Fruit fly (Drosophila melanogaster): ENCODE measurements around the gene mv.

The mv gene

DNA sequence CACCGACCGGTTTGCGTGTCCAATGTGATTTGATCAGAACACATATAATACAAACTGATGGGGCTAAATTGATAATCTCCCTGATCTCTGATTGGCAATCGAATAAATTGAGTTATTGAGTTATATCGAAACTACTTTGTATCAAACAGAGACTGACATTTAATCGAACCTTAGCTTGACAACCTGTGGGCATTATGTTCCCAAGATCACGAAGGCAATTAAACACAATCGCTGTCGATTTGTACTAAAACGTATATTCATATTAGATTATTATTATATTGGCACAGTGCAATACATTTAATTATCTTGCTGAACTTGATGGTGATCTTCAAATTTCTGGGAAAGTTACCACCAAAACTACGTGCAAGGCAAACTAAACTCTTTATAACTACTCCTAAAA, 4.4 kb upstream of the mv start:
- TF ChIP-seq HLH106 (tag; optimal IDR thresholded peaks at IDR 0.05) (no peak), psq (GFP tag; optimal IDR thresholded peaks at IDR 0.05) (no peak), OdsH (GFP tag; optimal IDR thresholded peaks at IDR 0.05) (no peak), h (GFP tag; optimal IDR thresholded peaks at IDR 0.05) (no peak), Mio (GFP tag; optimal IDR thresholded peaks at IDR 0.05) (no peak), brk (GFP tag; optimal IDR thresholded peaks at IDR 0.05) (no peak), Hr83 (GFP tag; optimal IDR thresholded peaks at IDR 0.05; ENCODE audit: poor library complexity, severe bottlenecking) (no peak), sv (GFP tag; optimal IDR thresholded peaks at IDR 0.05) (no peak), CrebA (GFP tag; optimal IDR thresholded peaks at IDR 0.05; ENCODE audit: borderline replicate concordance) (no peak), Abd-B (GFP tag; optimal IDR thresholded peaks at IDR 0.05) (no peak), sage (GFP tag; optimal IDR thresholded peaks at IDR 0.05) (no peak), jim (GFP tag; optimal IDR thresholded peaks at IDR 0.05) (no peak), Sp1 (GFP tag; optimal IDR thresholded peaks at IDR 0.05) (no peak), dsf (GFP tag; optimal IDR thresholded peaks at IDR 0.05; ENCODE audit: borderline replicate concordance) (no peak), N (GFP tag; optimal IDR thresholded peaks at IDR 0.05) (no peak)

DNA sequence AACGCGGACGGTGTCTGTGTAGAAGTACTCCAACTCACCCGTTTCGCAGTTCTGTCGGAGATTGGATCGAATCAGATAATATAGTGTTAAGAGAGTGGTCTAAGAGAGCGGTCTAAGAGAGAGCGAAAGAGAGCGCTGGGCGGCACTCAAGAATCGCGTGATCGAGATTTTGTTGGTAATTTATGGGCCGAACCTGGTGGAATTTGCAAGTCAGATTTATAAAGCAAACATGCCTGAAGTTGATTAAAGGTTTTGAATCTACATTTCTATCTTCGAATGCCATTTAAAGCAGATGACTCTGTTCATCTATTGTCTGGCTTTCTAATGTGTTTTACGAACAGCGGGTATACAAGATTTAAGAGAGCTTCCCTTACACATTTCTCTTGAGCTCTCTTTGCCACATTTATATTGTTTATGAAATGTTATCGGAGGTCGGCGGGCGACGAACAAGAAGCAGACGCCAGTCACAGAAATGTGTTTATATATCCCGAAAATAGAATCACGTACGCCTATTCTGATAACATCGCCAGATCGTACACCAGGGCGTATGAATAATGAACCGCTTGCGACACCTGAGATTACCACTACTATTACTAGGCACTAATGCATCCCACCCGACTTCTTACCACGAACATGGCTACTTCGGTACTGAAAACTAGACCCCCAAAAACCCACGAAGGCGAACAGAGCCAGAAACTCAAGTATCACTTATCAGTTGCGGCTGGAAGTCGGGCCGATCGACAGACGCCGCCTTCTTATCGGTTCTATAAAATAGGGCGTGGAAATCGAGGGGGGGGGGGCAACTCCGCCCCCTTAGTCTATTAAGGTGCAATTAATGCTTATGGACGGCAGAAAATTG, 3.7 kb upstream of the mv start:
- TF ChIP-seq HLH106 (tag; optimal IDR thresholded peaks at IDR 0.05) (peak; percentile 13), Rel (GFP tag; optimal IDR thresholded peaks at IDR 0.05) (no peak), Rel (tag; optimal IDR thresholded peaks at IDR 0.05) (peak; percentile 82), dsf (GFP tag; optimal IDR thresholded peaks at IDR 0.05; ENCODE audit: borderline replicate concordance) (no peak), lola (GFP tag; optimal IDR thresholded peaks at IDR 0.05) (no peak), Dfd (GFP tag; optimal IDR thresholded peaks at IDR 0.05) (no peak), Myc (optimal IDR thresholded peaks at IDR 0.05) (no peak), dmrt93B (GFP tag; optimal IDR thresholded peaks at IDR 0.05) (no peak), h (GFP tag; optimal IDR thresholded peaks at IDR 0.05) (peak; percentile 43), Hr83 (GFP tag; optimal IDR thresholded peaks at IDR 0.05; ENCODE audit: poor library complexity, severe bottlenecking) (peak; percentile 19), foxo (GFP tag; optimal IDR thresholded peaks at IDR 0.05) (no peak), Dif (GFP tag; optimal IDR thresholded peaks at IDR 0.05; ENCODE audit: partially characterized antibody) (peak; percentile 40), br (GFP tag; optimal IDR thresholded peaks at IDR 0.05) (peak; percentile 84), Sp1 (GFP tag; optimal IDR thresholded peaks at IDR 0.05) (peak; percentile 12), rgr (GFP tag; optimal IDR thresholded peaks at IDR 0.05) (peak; percentile 44), Hnf4 (GFP tag; optimal IDR thresholded peaks at IDR 0.05) (no peak), dl (GFP tag; optimal IDR thresholded peaks at IDR 0.05; ENCODE audit: insufficient read depth in 1 of 2, partially characterized antibody in 2 of 2) (no peak), brk (GFP tag; optimal IDR thresholded peaks at IDR 0.05) (no peak), usp (GFP tag; optimal IDR thresholded peaks at IDR 0.05) (no peak)

DNA sequence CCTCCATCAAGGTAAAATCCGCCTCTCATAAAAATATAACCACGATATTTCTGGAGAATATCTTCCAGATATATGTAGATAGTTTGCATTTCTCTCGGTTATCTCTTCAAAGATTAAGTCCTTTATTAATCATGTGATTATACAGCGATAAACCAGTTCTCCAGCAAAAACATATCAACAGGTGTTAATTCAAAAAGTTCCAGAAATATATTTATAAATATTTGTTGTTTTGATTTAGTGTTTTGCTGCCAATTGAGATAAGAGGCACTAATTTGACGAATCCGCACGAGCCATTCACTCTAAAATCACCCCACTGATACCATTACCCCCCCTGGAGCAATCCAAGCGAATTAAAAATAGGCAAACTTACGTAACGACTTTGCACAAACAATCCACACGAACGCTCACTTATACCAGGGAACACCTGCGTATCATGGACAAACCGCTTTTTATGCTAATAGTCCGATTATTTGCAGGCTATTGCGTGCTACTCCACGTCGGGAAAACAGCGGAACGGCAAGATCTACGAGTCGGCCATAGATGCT, 693 bp upstream of the mv start:
- TF ChIP-seq CG32264 (GFP tag; optimal IDR thresholded peaks at IDR 0.05) (no peak), lola (GFP tag; optimal IDR thresholded peaks at IDR 0.05) (no peak), sage (GFP tag; optimal IDR thresholded peaks at IDR 0.05) (no peak), br (GFP tag; optimal IDR thresholded peaks at IDR 0.05) (no peak), brk (GFP tag; optimal IDR thresholded peaks at IDR 0.05) (no peak), CG9705 (GFP tag; optimal IDR thresholded peaks at IDR 0.05) (no peak), dmrt93B (GFP tag; optimal IDR thresholded peaks at IDR 0.05) (no peak), Hr83 (GFP tag; optimal IDR thresholded peaks at IDR 0.05; ENCODE audit: poor library complexity, severe bottlenecking) (no peak), GATAd (GFP tag; optimal IDR thresholded peaks at IDR 0.05) (no peak), OdsH (GFP tag; optimal IDR thresholded peaks at IDR 0.05) (no peak), Hr78 (GFP tag; optimal IDR thresholded peaks at IDR 0.05) (no peak), N (GFP tag; optimal IDR thresholded peaks at IDR 0.05) (no peak), CrebA (GFP tag; optimal IDR thresholded peaks at IDR 0.05; ENCODE audit: borderline replicate concordance) (no peak), h (GFP tag; optimal IDR thresholded peaks at IDR 0.05) (no peak), psq (GFP tag; optimal IDR thresholded peaks at IDR 0.05) (no peak), Mio (GFP tag; optimal IDR thresholded peaks at IDR 0.05) (no peak), Rel (GFP tag; optimal IDR thresholded peaks at IDR 0.05) (no peak), Rel (tag; optimal IDR thresholded peaks at IDR 0.05) (no peak), foxo (GFP tag; optimal IDR thresholded peaks at IDR 0.05) (no peak), tai (GFP tag; optimal IDR thresholded peaks at IDR 0.05) (no peak), dl (GFP tag; optimal IDR thresholded peaks at IDR 0.05; ENCODE audit: insufficient read depth in 1 of 2, partially characterized antibody in 2 of 2) (no peak)

All from whole organism, wandering third instar larva.